Worm (Caenorhabditis elegans): ENCODE results near the gene tufm-1.

The tufm-1 gene

DNA sequence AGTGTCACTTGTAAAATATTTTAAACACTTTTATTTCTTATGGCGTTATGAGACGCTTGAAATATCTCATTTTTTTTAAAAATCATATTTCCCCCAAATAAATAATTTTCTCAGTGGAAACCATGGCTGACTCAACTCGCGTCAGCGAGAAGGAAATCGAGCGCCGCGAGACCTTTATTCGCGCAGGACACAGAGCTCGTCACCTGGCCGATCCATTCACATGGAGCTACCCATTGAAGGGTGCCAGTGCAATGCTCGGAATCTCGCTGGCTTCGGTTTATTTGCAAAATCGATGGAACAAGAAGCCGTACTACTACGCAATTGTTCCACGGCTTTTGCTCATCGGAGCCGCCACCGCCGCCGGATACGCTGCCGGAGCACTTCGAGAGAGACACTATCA lies 28.0 kb downstream of the tufm-1 start, which contains the start of gene nduc-2 (continued):
- TF ChIP-seq ama-1 (optimal IDR thresholded peaks at IDR 0.05), result peak; percentile 11
- TF ChIP-seq nhr-237 (tag; optimal IDR thresholded peaks at IDR 0.05), result no peak
- TF ChIP-seq efl-1 (optimal IDR thresholded peaks at IDR 0.05), result no peak
- TF ChIP-seq efl-1 (GFP tag; optimal IDR thresholded peaks at IDR 0.05 in 1 of 2), result no peak

DNA sequence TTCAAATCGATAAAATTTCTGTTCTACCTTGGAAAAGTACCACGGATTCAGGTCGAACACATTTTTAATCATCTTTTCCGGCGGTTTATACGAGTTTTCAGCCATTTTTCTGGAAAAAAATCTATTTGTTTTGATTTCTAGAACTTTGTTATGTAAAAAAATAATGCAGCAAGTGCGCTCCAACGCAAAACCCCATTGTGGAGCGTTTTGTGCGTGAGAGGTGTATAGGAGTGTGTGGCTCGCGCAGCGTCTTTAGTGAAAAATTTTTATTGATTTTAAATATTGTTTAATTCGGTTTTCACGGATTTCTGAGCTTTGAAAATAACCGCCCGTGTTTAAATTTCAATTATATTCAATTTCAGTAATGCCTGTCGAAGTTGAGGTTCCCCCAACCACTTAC lies 28.9 kb downstream of the tufm-1 start, which contains the start of gene Y71H2AM.20:
Gene Y71H2AM.20 (minus strand): TSS at position 109 of the 400 bp plus-strand sequence.
- TF ChIP-seq Y116A8C.19 (tag; optimal IDR thresholded peaks at IDR 0.05; ENCODE audit: borderline replicate concordance) (no peak), snu-23 (GFP tag; optimal IDR thresholded peaks at IDR 0.05) (peak; percentile 99), ztf-4 (tag; optimal IDR thresholded peaks at IDR 0.05) (peak; percentile 87), ceh-88 (GFP tag; IDR thresholded peaks at IDR 0.05) (peak; percentile 88), zag-1 (tag; optimal IDR thresholded peaks at IDR 0.05) (peak; percentile 85), xbp-1 (tag; optimal IDR thresholded peaks at IDR 0.05) (peak; percentile 95), nhr-47 (tag; optimal IDR thresholded peaks at IDR 0.05) (peak; percentile 95), nhr-77 (tag; optimal IDR thresholded peaks at IDR 0.05) (peak; percentile 93), lsy-2 (tag; optimal IDR thresholded peaks at IDR 0.05) (peak; percentile 98), hpl-2 (GFP tag; optimal IDR thresholded peaks at IDR 0.05) (peak; percentile 81), pqm-1 (tag; optimal IDR thresholded peaks at IDR 0.05) (no peak), F16B12.6 (tag; optimal IDR thresholded peaks at IDR 0.05) (peak; percentile 80), mab-9 (GFP tag; IDR thresholded peaks at IDR 0.05) (peak; percentile 72; the same call in 1 of the 2 replicates), zip-4 (GFP tag; optimal IDR thresholded peaks at IDR 0.05) (peak; percentile 59), lin-15B (tag; optimal IDR thresholded peaks at IDR 0.05) (peak; percentile 99), unc-98 (GFP tag; IDR thresholded peaks at IDR 0.05) (peak; percentile 35; the same call in 1 of the 2 replicates), ceh-63 (GFP tag; optimal IDR thresholded peaks at IDR 0.05) (no peak), nhr-76 (tag; optimal IDR thresholded peaks at IDR 0.05) (no peak), unc-62 (GFP tag; optimal IDR thresholded peaks at IDR 0.05) (no peak), irx-1 (tag; optimal IDR thresholded peaks at IDR 0.05) (peak; percentile 84), ama-1 (optimal IDR thresholded peaks at IDR 0.05) (peak; percentile 84), unc-30 (tag; optimal IDR thresholded peaks at IDR 0.05) (no peak), egl-13 (tag; optimal IDR thresholded peaks at IDR 0.05) (peak; percentile 84), ces-1 (GFP tag; optimal IDR thresholded peaks at IDR 0.05) (no peak), nhr-85 (tag) (peak; percentile 93), unc-86 (tag; optimal IDR thresholded peaks at IDR 0.05) (peak; percentile 92), nhr-237 (tag; optimal IDR thresholded peaks at IDR 0.05) (peak; percentile 92), ceh-82 (tag; optimal IDR thresholded peaks at IDR 0.05) (peak; percentile 96 to 99 (median 99)), blmp-1 (tag; optimal IDR thresholded peaks at IDR 0.05) (peak; percentile 94), sox-4 (tag; optimal IDR thresholded peaks at IDR 0.05) (peak; percentile 65), ceh-90 (tag; optimal IDR thresholded peaks at IDR 0.05) (no peak), hlh-17 (GFP tag; optimal IDR thresholded peaks at IDR 0.05; ENCODE audit: borderline replicate concordance) (no peak), mep-1 (tag; optimal IDR thresholded peaks at IDR 0.05) (peak; percentile 99), sup-37 (GFP tag; optimal IDR thresholded peaks at IDR 0.05) (no peak), fkh-10 (GFP tag; optimal IDR thresholded peaks at IDR 0.05) (peak; percentile 96), grh-1 (GFP tag; IDR thresholded peaks at IDR 0.05) (peak; percentile 40; the same call in 1 of the 2 replicates), nhr-28 (tag; optimal IDR thresholded peaks at IDR 0.05) (no peak), fkh-4 (tag; optimal IDR thresholded peaks at IDR 0.05; ENCODE audit: borderline replicate concordance) (no peak), vab-15 (tag; optimal IDR thresholded peaks at IDR 0.05) (peak; percentile 84), nhr-84 (tag; optimal IDR thresholded peaks at IDR 0.05) (no peak), lir-3 (tag; optimal IDR thresholded peaks at IDR 0.05; ENCODE audit: poor library complexity) (no peak), aly-2 (tag; optimal IDR thresholded peaks at IDR 0.05) (peak; percentile 92), dsc-1 (tag; optimal IDR thresholded peaks at IDR 0.05) (peak; percentile 89), pax-3 (tag; optimal IDR thresholded peaks at IDR 0.05) (peak; percentile 91), nhr-90 (tag; optimal IDR thresholded peaks at IDR 0.05; ENCODE audit: poor library complexity) (peak; percentile 90), nhr-20 (tag; optimal IDR thresholded peaks at IDR 0.05) (peak; percentile 96), nhr-11 (tag; optimal IDR thresholded peaks at IDR 0.05) (peak; percentile 29), elt-3 (tag; optimal IDR thresholded peaks at IDR 0.05) (peak; percentile 82 to 99 (median 96)), fkh-8 (tag; optimal IDR thresholded peaks at IDR 0.05) (peak; percentile 99), swsn-7 (tag; optimal IDR thresholded peaks at IDR 0.05) (peak; percentile 96)

Measured in whole organism, L1 larva.